Worm (Caenorhabditis elegans) whole organism, L3 larva: ENCODE data around the gene hgrs-1.

Experiments
- elt-3 ChIP-seq, 3 experiments: fragments of 150-350 bp in 1 of 3; sonication (generic microtip) in 2 of 3; optimal IDR thresholded peaks; 2 replicates in 2 of 3; 4 replicates in 1 of 3; lab custom pipeline; 2014 to 2017; ENCODE audit warnings: missing biosample characterization in 3 of 3, missing genetic modification characterization in 3 of 3
- jun-1 ChIP-seq: fragments of 150-350 bp; optimal IDR thresholded peaks from 2 replicates; lab custom pipeline; 2014; ENCODE audit warnings: missing biosample characterization, missing genetic modification reagents, missing genetic modification characterization
- mdl-1 ChIP-seq: fragments of 150-350 bp; optimal IDR thresholded peaks from 2 replicates; lab custom pipeline; 2014; ENCODE audit warnings: missing biosample characterization, missing genetic modification characterization
- nhr-11 ChIP-seq: fragments of 150-350 bp; optimal IDR thresholded peaks from 2 replicates; lab custom pipeline; 2014; ENCODE audit warnings: missing biosample characterization, missing genetic modification characterization
- pqm-1 ChIP-seq: fragments of 150-350 bp; optimal IDR thresholded peaks from 2 replicates; lab custom pipeline; 2017; ENCODE audit warnings: missing biosample characterization, missing genetic modification characterization, inconsistent platforms
- snpc-4 ChIP-seq: fragments of 150-350 bp; optimal IDR thresholded peaks from 2 replicates; lab custom pipeline; 2014; ENCODE audit warnings: missing biosample characterization, missing genetic modification characterization
- ztf-11 ChIP-seq: fragments of 150-350 bp; optimal IDR thresholded peaks from 2 replicates; lab custom pipeline; 2014; ENCODE audit warnings: missing biosample characterization, missing genetic modification characterization

DNA sequence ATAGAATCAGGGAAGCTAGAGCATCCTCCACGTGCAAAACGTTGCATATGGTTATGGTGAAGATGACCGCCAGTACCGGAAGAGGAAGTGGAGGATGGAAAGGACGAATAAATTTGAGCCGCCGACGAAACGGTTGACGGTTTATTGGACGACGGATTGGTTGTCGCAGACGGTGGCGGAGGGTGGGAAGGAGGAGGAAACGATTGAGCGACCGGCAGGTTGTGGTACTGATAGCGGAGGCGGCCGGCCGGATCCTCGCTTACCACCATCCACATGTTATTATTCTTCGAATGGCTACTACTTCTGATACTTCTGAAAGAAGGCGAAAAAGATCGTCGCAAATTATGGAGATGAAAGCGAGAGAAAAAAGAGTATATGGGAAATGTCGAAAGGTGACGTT lies 13.0 kb downstream of the hgrs-1 start:
- TF ChIP-seq mdl-1 (tag; lab: Kevin White, UChicago) (no peak), jun-1 (tag; lab: Kevin White, UChicago) (no peak), pqm-1 (no peak), nhr-11 (no peak), ztf-11 (tag; lab: Kevin White, UChicago) (no peak), elt-3 (tag; optimal IDR thresholded peaks at IDR 0.05; lab: Kevin White, UChicago) (no peak), snpc-4 (tag; lab: Kevin White, UChicago) (no peak)
